Fruit fly (Drosophila melanogaster) whole organism, embryonic: ENCODE results near the gene CG31740.

ENCODE experiments used
- B-H2 ChIP-seq: fragments of 200-800 bp; sonication (Bioruptor generic); optimal IDR thresholded peaks from 2 replicates; lab custom pipeline; 2018; ENCODE audit warnings: missing biosample characterization, mild to moderate bottlenecking, missing genetic modification characterization
- BEAF-32 ChIP-seq: fragments of 200-800 bp; sonication (Bioruptor generic); optimal IDR thresholded peaks from 3 replicates; lab custom pipeline; 2017; ENCODE audit warnings: missing biosample characterization, missing genetic modification characterization, mild to moderate bottlenecking, moderate library complexity, missing genetic modification reagents
- CG10979 ChIP-seq: fragments of 200-800 bp; sonication (Bioruptor generic); optimal IDR thresholded peaks from 2 replicates; lab custom pipeline; 2018; ENCODE audit warnings: missing biosample characterization, mild to moderate bottlenecking, missing genetic modification characterization, moderate library complexity
- CG11560 ChIP-seq: fragments of 200-800 bp; sonication (Bioruptor generic); IDR thresholded peaks from 3 replicates; pipeline ENCODE4 v1.3.6; 2022; ENCODE audit warnings: missing biosample characterization, missing genetic modification characterization
- CG13123 ChIP-seq: fragments of 200-800 bp; sonication (Bioruptor generic); optimal IDR thresholded peaks from 2 replicates; lab custom pipeline; 2016; ENCODE audit warnings: missing biosample characterization, missing genetic modification characterization
- CG14860 ChIP-seq: fragments of 200-800 bp; sonication (Bioruptor generic); IDR thresholded peaks from 3 replicates; pipeline ENCODE4 v1.3.6; 2022; ENCODE audit warnings: missing biosample characterization, missing genetic modification characterization; ENCODE audit not compliant: partially characterized antibody
- CG4404 ChIP-seq: fragments of 200-800 bp; sonication (Bioruptor generic); IDR thresholded peaks from 2 replicates; pipeline ENCODE4 v1.3.6; 2022; ENCODE audit warnings: missing biosample characterization, missing genetic modification characterization
- CG4707 ChIP-seq: fragments of 200-800 bp; sonication (Bioruptor generic); optimal IDR thresholded peaks from 2 replicates; lab custom pipeline; 2018; ENCODE audit warnings: missing biosample characterization, mild to moderate bottlenecking, missing genetic modification characterization, moderate library complexity
- CG5245 ChIP-seq: fragments of 200-800 bp; sonication (Bioruptor generic); optimal IDR thresholded peaks from 3 replicates; lab custom pipeline; 2016; ENCODE audit warnings: missing biosample characterization, missing genetic modification characterization
- CG6254 ChIP-seq: fragments of 200-800 bp; sonication (Bioruptor generic); optimal IDR thresholded peaks from 3 replicates; lab custom pipeline; 2017; ENCODE audit warnings: mild to moderate bottlenecking, missing biosample characterization, missing genetic modification reagents, missing genetic modification characterization
- CG7745 ChIP-seq: fragments of 200-800 bp; sonication (Bioruptor generic); optimal IDR thresholded peaks from 2 replicates; lab custom pipeline; 2018; ENCODE audit warnings: missing biosample characterization, mild to moderate bottlenecking, missing genetic modification characterization, moderate library complexity
- CG8290 ChIP-seq, 3 experiments: fragments of 200-800 bp; sonication (Bioruptor generic); optimal IDR thresholded peaks; 2 replicates each; lab custom pipeline; 2016 to 2019; ENCODE audit warnings: missing biosample characterization in 3 of 3, missing genetic modification characterization in 3 of 3, mild to moderate bottlenecking in 2 of 3, moderate library complexity in 1 of 3
- CG8478 ChIP-seq: fragments of >200 bp; optimal IDR thresholded peaks from 2 replicates; lab custom pipeline; 2018
- CTCF ChIP-seq: fragments of 200-800 bp; sonication (Bioruptor generic); optimal IDR thresholded peaks from 2 replicates; lab custom pipeline; 2017; ENCODE audit warnings: missing biosample characterization, mild to moderate bottlenecking, missing genetic modification characterization, moderate library complexity
- CrebB ChIP-seq: fragments of 200-800 bp; sonication (Bioruptor generic); optimal IDR thresholded peaks from 3 replicates; lab custom pipeline; 2018; ENCODE audit warnings: missing biosample characterization, mild to moderate bottlenecking, missing genetic modification characterization
- Ets65A ChIP-seq: fragments of 200-800 bp; sonication (Bioruptor generic); peaks from one replicate; lab custom pipeline; 2016; ENCODE audit warnings: missing biosample characterization, missing genetic modification characterization
- Hmx ChIP-seq: fragments of 200-800 bp; sonication (Bioruptor generic); optimal IDR thresholded peaks from 2 replicates; lab custom pipeline; 2016; ENCODE audit warnings: missing biosample characterization, missing genetic modification characterization
- Lim3 ChIP-seq: fragments of 200-800 bp; sonication (Bioruptor generic); IDR thresholded peaks from 2 replicates; pipeline ENCODE4 v1.3.6; 2022; ENCODE audit warnings: missing biosample characterization, missing genetic modification characterization
- Mrtf ChIP-seq: fragments of 200-800 bp; sonication (Bioruptor generic); IDR thresholded peaks from 3 replicates; pipeline ENCODE4 v1.3.6; 2022; ENCODE audit warnings: missing biosample characterization, missing genetic modification characterization
- Rx ChIP-seq: fragments of 200-800 bp; sonication (Bioruptor generic); IDR thresholded peaks from 2 replicates; pipeline ENCODE4 v1.3.6; 2022; ENCODE audit warnings: missing biosample characterization, missing genetic modification characterization
- Scr ChIP-seq: fragments of 200-800 bp; sonication (Bioruptor generic); IDR thresholded peaks from 2 replicates; pipeline ENCODE4 v1.3.6; 2022; ENCODE audit warnings: missing biosample characterization, missing genetic modification characterization; ENCODE audit not compliant: partially characterized antibody
- Six4 ChIP-seq: fragments of 200-800 bp; sonication (Bioruptor generic); optimal IDR thresholded peaks from 2 replicates; lab custom pipeline; 2016; ENCODE audit warnings: missing biosample characterization, missing genetic modification characterization
- Spps ChIP-seq: fragments of 200-800 bp; sonication (Bioruptor generic); optimal IDR thresholded peaks from 2 replicates; lab custom pipeline; 2018; ENCODE audit warnings: missing biosample characterization, mild to moderate bottlenecking, missing genetic modification characterization
- ap ChIP-seq: fragments of 200-800 bp; sonication (Bioruptor generic); IDR thresholded peaks from 2 replicates; pipeline ENCODE4 v1.3.6; 2022; ENCODE audit warnings: missing biosample characterization, missing genetic modification characterization
- bab2 ChIP-seq: fragments of 200-800 bp; sonication (Bioruptor generic); optimal IDR thresholded peaks from 2 replicates; lab custom pipeline; 2016; ENCODE audit warnings: missing biosample characterization, missing genetic modification characterization
- crol ChIP-seq: fragments of 200-800 bp; sonication (Bioruptor generic); IDR thresholded peaks from 2 replicates; pipeline ENCODE4 v1.3.6; 2022; ENCODE audit warnings: missing biosample characterization, missing genetic modification characterization
- dmrt11E ChIP-seq: fragments of 200-800 bp; sonication (Bioruptor generic); optimal IDR thresholded peaks from 3 replicates; lab custom pipeline; 2018; ENCODE audit warnings: missing biosample characterization, mild to moderate bottlenecking, missing genetic modification characterization, moderate library complexity
- exex ChIP-seq: fragments of 200-800 bp; sonication (Bioruptor generic); optimal IDR thresholded peaks from 4 replicates; lab custom pipeline; 2018; ENCODE audit warnings: missing biosample characterization, mild to moderate bottlenecking, missing genetic modification characterization, moderate library complexity
- fd102C ChIP-seq: fragments of 200-800 bp; sonication (Bioruptor generic); optimal IDR thresholded peaks from 2 replicates; lab custom pipeline; 2018; ENCODE audit warnings: missing biosample characterization, mild to moderate bottlenecking, missing genetic modification characterization, moderate library complexity
- gcm ChIP-seq: fragments of 200-800 bp; sonication (Bioruptor generic); optimal IDR thresholded peaks from 2 replicates; lab custom pipeline; 2019; ENCODE audit warnings: missing biosample characterization, mild to moderate bottlenecking, missing genetic modification characterization, moderate library complexity
- hkb ChIP-seq, 2 experiments: fragments of 200-800 bp in 1 of 2; fragments of >200 bp in 1 of 2; sonication (Bioruptor generic) in 1 of 2; IDR thresholded peaks in 1 of 2; optimal IDR thresholded peaks in 1 of 2; 2 replicates each; pipeline versions ENCODE4 v1.3.6 to Lab custom; 2017 to 2022; ENCODE audit warnings: missing biosample characterization in 1 of 2, missing genetic modification characterization in 1 of 2
- hth ChIP-seq: fragments of >200 bp; optimal IDR thresholded peaks from 2 replicates; lab custom pipeline; 2017; ENCODE audit warnings: inconsistent platforms
- nau ChIP-seq: fragments of 200-800 bp; sonication (Bioruptor generic); optimal IDR thresholded peaks from 3 replicates; lab custom pipeline; 2017; ENCODE audit warnings: missing biosample characterization, mild to moderate bottlenecking, missing genetic modification characterization, missing genetic modification reagents
- nmo ChIP-seq: fragments of 200-800 bp; sonication (Bioruptor generic); optimal IDR thresholded peaks from 2 replicates; lab custom pipeline; 2018; ENCODE audit warnings: missing biosample characterization, mild to moderate bottlenecking, missing genetic modification characterization, moderate library complexity
- peb ChIP-seq: fragments of 200-800 bp; sonication (Bioruptor generic); IDR thresholded peaks from 2 replicates; pipeline ENCODE4 v1.3.6; 2022; ENCODE audit warnings: missing biosample characterization, missing genetic modification characterization
- pho ChIP-seq: fragments of 200-800 bp; sonication (Bioruptor generic); optimal IDR thresholded peaks from 2 replicates; lab custom pipeline; 2016; ENCODE audit warnings: missing biosample characterization, missing genetic modification characterization
- pum ChIP-seq: fragments of 200-800 bp; sonication (Bioruptor generic); optimal IDR thresholded peaks from 2 replicates; lab custom pipeline; 2016; ENCODE audit warnings: missing biosample characterization, missing genetic modification characterization
- sens ChIP-seq: fragments of 200-800 bp; sonication (Bioruptor generic); peaks from one replicate; lab custom pipeline; 2016; ENCODE audit warnings: missing biosample characterization, missing genetic modification characterization
- sima ChIP-seq: fragments of 200-800 bp; sonication (Bioruptor generic); optimal IDR thresholded peaks from 2 replicates; lab custom pipeline; 2016; ENCODE audit warnings: missing biosample characterization, missing genetic modification characterization
- sna ChIP-seq: fragments of 200-800 bp; sonication (Bioruptor generic); IDR thresholded peaks from 2 replicates; pipeline ENCODE4 v1.3.6; 2022; ENCODE audit warnings: missing biosample characterization, missing genetic modification characterization; ENCODE audit not compliant: partially characterized antibody

CG31740 gene

DNA sequence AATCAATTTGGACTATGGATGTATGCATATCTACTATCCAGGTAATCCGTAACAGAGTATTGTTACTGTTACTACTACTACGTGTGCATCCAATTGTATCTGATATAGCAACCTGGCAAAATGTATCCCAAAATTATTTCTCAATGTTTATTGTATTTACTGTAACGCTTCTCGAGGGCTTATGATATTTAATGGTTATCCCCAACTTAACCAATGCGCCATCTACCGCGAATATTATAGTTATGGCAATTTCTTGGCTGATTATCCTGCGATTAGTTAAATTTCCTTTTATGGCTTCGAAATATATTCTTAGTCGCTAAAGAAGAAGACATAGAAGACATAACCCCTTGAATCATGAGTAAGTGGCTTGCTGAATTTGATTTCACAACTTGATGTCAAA, 45.0 kb upstream of the CG31740 start:
- peak; percentile 75 for TF ChIP-seq CTCF (GFP tag; lab: Kevin White, UChicago)
- TF ChIP-seq CG4707 (GFP tag; lab: Kevin White, UChicago) = no peak
- TF ChIP-seq CG10979 (tag; lab: Kevin White, UChicago) = peak; percentile 64

DNA sequence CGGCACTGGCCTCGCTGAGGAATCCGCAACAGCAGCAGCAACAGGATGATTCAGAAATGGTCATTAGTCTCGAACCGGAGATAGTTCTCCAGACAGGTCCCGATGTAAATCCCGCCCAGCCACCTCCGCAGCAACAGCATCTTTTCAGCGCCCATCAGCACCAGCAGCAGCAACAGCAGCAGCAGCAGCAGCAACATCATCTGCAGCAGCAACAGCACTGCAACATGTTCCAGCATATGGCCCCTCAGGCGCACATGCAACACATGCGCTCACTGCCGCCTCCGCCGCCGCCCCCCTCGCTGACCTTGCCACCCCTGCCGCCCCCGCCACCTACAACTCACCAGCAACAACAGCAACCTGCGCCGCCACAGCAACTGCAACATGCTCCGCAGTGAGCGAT, 35.8 kb upstream of the CG31740 start:
- TF ChIP-seq peb (GFP tag; lab: Robert Waterston, UW) = no peak
- TF ChIP-seq CG6254 (GFP tag; lab: Kevin White, UChicago) = no peak
- no peak for TF ChIP-seq dmrt11E (tag; lab: Kevin White, UChicago)
- peak; percentile 35; the same call in 1 of the 2 replicates for TF ChIP-seq crol (GFP tag; lab: Robert Waterston, UW)
- no peak for TF ChIP-seq nmo (GFP tag; lab: Kevin White, UChicago)
- no peak for TF ChIP-seq Spps (tag; lab: Kevin White, UChicago)
- no peak for TF ChIP-seq pum (GFP tag; lab: Kevin White, UChicago)
- no peak for TF ChIP-seq bab2 (GFP tag; lab: Kevin White, UChicago)
- TF ChIP-seq CG5245 = no peak
- TF ChIP-seq Mrtf = 0 out of 3 replicates have a peak, but pooled peaks have one; percentile 25
- TF ChIP-seq sima (GFP tag; lab: Kevin White, UChicago) = no peak

DNA sequence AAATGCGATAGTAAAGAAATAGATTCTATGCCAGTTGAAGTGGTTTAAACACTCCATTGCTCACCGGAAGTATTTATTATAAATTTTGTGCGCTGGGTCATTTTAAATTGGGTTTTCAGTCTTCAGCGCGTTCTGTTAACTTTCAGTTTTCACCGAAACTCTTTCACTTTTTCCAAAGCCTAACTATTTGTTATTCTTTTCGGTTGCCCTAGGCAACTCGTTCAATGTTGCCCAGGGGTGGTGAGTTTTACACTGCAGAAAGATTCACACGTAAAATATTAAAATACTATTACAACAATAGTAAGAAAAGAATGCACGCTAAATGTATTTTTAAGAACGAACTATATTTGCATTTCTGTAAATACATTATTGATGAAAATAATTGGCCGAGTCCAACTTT, 26.4 kb upstream of the CG31740 start, which contains the start of gene btv:
Gene btv, minus strand, starts transcription at position 101 of the 400 bp plus-strand sequence.
- TF ChIP-seq ap (GFP tag; lab: Robert Waterston, UW) (no peak), sens (GFP tag; lab: Kevin White, UChicago) (peak; percentile 56)

DNA sequence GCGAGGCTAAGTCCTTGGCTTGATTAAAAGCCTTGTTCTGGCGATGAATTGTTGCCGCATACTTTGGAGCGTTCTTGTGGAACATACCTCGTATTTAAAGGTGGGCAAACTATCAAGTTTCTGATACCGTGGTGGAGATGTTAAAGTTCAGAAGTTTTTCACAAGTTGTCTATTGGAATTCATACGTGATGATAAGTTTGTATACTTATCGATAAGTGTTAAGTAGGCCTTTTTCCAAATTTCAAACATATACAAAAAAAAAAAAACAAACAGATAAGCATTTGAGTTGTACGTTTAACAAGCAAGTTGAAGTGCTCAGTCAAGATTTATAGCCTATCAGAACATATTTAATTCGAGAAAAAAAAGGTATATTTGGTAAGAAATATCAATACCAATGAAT, 22.7 kb upstream of the CG31740 start, which contains the start of gene CG5681:
Gene CG5681, plus strand, starts transcription at position 301 of the 400 bp plus-strand sequence.
- TF ChIP-seq hth (lab: Kevin White, UChicago) (no peak), Six4 (GFP tag; lab: Kevin White, UChicago) (no peak), exex (no peak), Ets65A (GFP tag; lab: Kevin White, UChicago) (peak; percentile 79)

DNA sequence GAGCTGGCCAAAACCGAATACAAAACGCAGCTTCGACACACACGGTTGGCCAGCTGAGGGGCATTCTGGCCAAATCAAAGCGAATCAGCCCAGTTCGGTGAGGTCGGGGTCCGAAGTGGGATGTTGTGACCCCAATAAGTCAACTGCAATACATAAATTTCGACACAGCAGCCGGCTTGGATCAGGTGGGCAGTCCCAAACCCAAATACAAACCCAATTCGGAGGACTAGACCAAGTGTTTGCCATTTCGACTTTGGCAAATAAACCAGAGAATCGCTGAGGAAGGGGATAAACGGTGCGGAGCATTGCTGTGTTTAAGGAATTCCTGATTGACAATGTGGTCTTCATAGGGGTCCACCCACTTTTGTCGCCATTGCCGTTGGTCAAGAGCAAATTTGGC, 19.8 kb upstream of the CG31740 start:
- TF ChIP-seq sens (GFP tag; lab: Kevin White, UChicago) (peak; percentile 29), fd102C (no peak), hkb (optimal IDR thresholded peaks at IDR 0.05; lab: Kevin White, UChicago) (peak; percentile 60), hkb (GFP tag; IDR thresholded peaks at IDR 0.05; lab: Robert Waterston, UW) (no peak), CG8478 (lab: Kevin White, UChicago) (peak; percentile 77), Scr (GFP tag; lab: Robert Waterston, UW) (no peak), CrebB (tag; lab: Kevin White, UChicago) (no peak), ap (GFP tag; lab: Robert Waterston, UW) (no peak), Lim3 (GFP tag; lab: Robert Waterston, UW) (no peak), CG14860 (GFP tag; lab: Robert Waterston, UW) (0 out of 3 replicates have a peak, but pooled peaks have one; percentile 22)

DNA sequence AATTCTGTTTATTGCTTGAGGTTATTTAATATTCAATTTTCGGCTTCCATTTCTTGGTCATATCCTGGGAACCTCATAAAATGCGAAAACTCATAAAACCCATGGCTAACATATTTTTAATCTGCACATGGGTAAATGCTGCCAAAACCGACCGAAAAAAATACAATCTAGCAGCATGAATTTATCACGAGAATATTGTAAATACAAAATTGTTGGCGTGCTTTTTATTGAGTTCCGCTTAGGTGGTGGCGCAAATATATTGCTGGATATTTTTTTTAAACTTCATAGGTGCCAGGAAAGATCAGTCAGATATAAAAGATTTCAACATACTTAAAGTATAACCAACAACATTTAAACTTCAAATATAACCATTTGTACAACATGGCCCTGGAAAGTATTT, 18.6 kb upstream of the CG31740 start, which contains the start of gene Prosbeta5R2:
Gene Prosbeta5R2, plus strand, starts transcription at position 301 of the 400 bp plus-strand sequence.
- TF ChIP-seq CG7745 (tag; lab: Kevin White, UChicago) = no peak
- TF ChIP-seq sens (GFP tag; lab: Kevin White, UChicago) = peak; percentile 48

DNA sequence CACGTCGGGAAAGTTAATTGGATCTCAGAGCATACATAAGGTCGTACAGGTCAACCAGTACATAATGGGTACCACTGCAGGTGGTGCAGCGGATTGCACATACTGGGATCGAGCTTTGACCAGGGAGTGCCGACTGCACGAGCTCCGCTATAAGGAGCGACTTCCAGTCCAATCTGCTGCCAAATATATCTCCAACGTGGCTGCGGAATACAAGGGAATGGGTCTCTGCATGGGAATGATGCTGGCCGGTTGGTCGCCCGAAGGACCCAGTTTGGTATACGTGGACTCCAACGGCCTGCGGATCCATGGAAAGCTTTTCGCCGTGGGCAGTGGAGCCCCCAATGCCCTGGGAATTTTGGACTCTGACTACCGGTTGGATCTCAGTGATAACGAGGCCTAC, 18.0 kb upstream of the CG31740 start:
- TF ChIP-seq pho (GFP tag; lab: Kevin White, UChicago) (no peak), nau (GFP tag; lab: Kevin White, UChicago) (no peak), BEAF-32 (GFP tag; lab: Kevin White, UChicago) (no peak), Rx (GFP tag; lab: Robert Waterston, UW) (no peak), B-H2 (GFP tag; lab: Kevin White, UChicago) (no peak), CG13123 (GFP tag; lab: Kevin White, UChicago) (no peak), Ets65A (GFP tag; lab: Kevin White, UChicago) (peak; percentile 65), Hmx (GFP tag; lab: Kevin White, UChicago) (no peak), CG8290 (GFP tag; optimal IDR thresholded peaks at IDR 0.05; lab: Kevin White, UChicago) (no peak), CG8290 (tag; optimal IDR thresholded peaks at IDR 0.05; lab: Kevin White, UChicago) (no peak), CG11560 (tag; lab: Robert Waterston, UW) (0 out of 3 replicates have a peak, but pooled peaks have one; percentile 11), CG8478 (lab: Kevin White, UChicago) (peak; percentile 82), CG4404 (GFP tag; lab: Robert Waterston, UW) (peak; percentile 32), gcm (GFP tag; lab: Kevin White, UChicago) (no peak), sna (GFP tag; lab: Robert Waterston, UW) (no peak)
